Worm (Caenorhabditis elegans) whole organism, L4 larva: ENCODE results near the gene aakg-2.

ENCODE experiments used
- nhr-237 ChIP-seq: sonication (generic microtip); optimal IDR thresholded peaks from 2 replicates; lab custom pipeline; 2017; ENCODE audit warnings: missing biosample characterization, missing genetic modification characterization
- nhr-76 ChIP-seq: fragments of 150-350 bp; optimal IDR thresholded peaks from 2 replicates; lab custom pipeline; 2014; ENCODE audit warnings: missing biosample characterization, missing genetic modification characterization
- saeg-2 ChIP-seq: fragments of 200-800 bp; sonication (Bioruptor generic); IDR thresholded peaks from 2 replicates; pipeline ENCODE4 v1.3.6; 2022; ENCODE audit warnings: missing genetic modification reagents, missing genetic modification characterization, missing compliant biosample characterization
- tag-97 ChIP-seq: fragments of 200-800 bp; sonication (Bioruptor generic); IDR thresholded peaks from 2 replicates; pipeline ENCODE4 v1.3.6; 2022; ENCODE audit warnings: missing genetic modification characterization, missing compliant biosample characterization
- unc-62 ChIP-seq, 3 experiments: fragments of 150-350 bp in 1 of 3; sonication (generic microtip); optimal IDR thresholded peaks in 2 of 3; peaks in 1 of 3; 1 replicate in 1 of 3; 2 replicates in 2 of 3; lab custom pipeline; 2014 to 2017; ENCODE audit warnings: missing biosample characterization in 3 of 3, missing genetic modification characterization in 3 of 3, missing genetic modification reagents in 3 of 3, missing genotype in 1 of 3

- no peak for TF ChIP-seq saeg-2 (GFP tag; lab: Robert Waterston, UW)
- no peak for TF ChIP-seq unc-62 (GFP tag; optimal IDR thresholded peaks at IDR 0.05 in 1 of 2; lab: Kevin White, UChicago)
- no peak for TF ChIP-seq unc-62 (tag; optimal IDR thresholded peaks at IDR 0.05; lab: Kevin White, UChicago)
- no peak for TF ChIP-seq nhr-76
- TF ChIP-seq tag-97 (GFP tag; lab: Robert Waterston, UW): no peak
- TF ChIP-seq nhr-237 (tag; lab: Kevin White, UChicago): no peak
Observed at ce11 chrX:16903619-16904018, 34.8 kb upstream of the aakg-2 start, which contains the start of gene F39F10.4.
